Worm (Caenorhabditis elegans) whole organism, L1 larva: ENCODE data around the gene R102.2.

Source experiments
- C04F5.9 ChIP-seq: sonication (generic microtip); optimal IDR thresholded peaks from 2 replicates; lab custom pipeline; 2016; ENCODE audit warnings: missing genetic modification characterization, missing compliant biosample characterization
- C16A3.4 ChIP-seq: fragments of 150-350 bp; optimal IDR thresholded peaks from 2 replicates; lab custom pipeline; 2014; ENCODE audit warnings: missing biosample characterization, missing genetic modification characterization
- C34B4.2 ChIP-seq: sonication (generic microtip); optimal IDR thresholded peaks from 2 replicates; lab custom pipeline; 2017; ENCODE audit warnings: mild to moderate bottlenecking, missing genetic modification characterization, missing compliant biosample characterization
- F16B12.6 ChIP-seq: fragments of 150-350 bp; optimal IDR thresholded peaks from 2 replicates; lab custom pipeline; 2014; ENCODE audit warnings: missing biosample characterization, missing genetic modification characterization
- Y116A8C.19 ChIP-seq: sonication (generic microtip); optimal IDR thresholded peaks from 2 replicates; lab custom pipeline; 2016; ENCODE audit warnings: missing compliant biosample characterization, missing genetic modification characterization, borderline replicate concordance
- aha-1 ChIP-seq: fragments of 150-350 bp; optimal IDR thresholded peaks from 2 replicates; lab custom pipeline; 2014; ENCODE audit warnings: missing biosample characterization, missing genetic modification characterization
- aly-2 ChIP-seq: fragments of 150-350 bp; optimal IDR thresholded peaks from 2 replicates; lab custom pipeline; 2014; ENCODE audit warnings: missing biosample characterization, missing genetic modification characterization
- blmp-1 ChIP-seq: fragments of 150-350 bp; optimal IDR thresholded peaks from 2 replicates; lab custom pipeline; 2014; ENCODE audit warnings: missing biosample characterization, missing genetic modification characterization
- ceh-63 ChIP-seq: fragments of 200-800 bp; sonication (Bioruptor generic); optimal IDR thresholded peaks from 2 replicates; lab custom pipeline; 2018; ENCODE audit warnings: mild to moderate bottlenecking, missing genetic modification characterization, missing compliant biosample characterization
- ceh-8 ChIP-seq: fragments of 200-800 bp; sonication (Bioruptor generic); optimal IDR thresholded peaks from 2 replicates; lab custom pipeline; 2018; ENCODE audit warnings: mild to moderate bottlenecking, missing genetic modification characterization, moderate library complexity, missing compliant biosample characterization
- ceh-82 ChIP-seq, 3 experiments: fragments of 150-350 bp in 1 of 3; sonication (generic microtip) in 2 of 3; optimal IDR thresholded peaks; 2 replicates each; lab custom pipeline; 2014 to 2017; ENCODE audit warnings: missing biosample characterization in 3 of 3, missing genetic modification characterization in 3 of 3
- ceh-88 ChIP-seq: fragments of 200-800 bp; sonication (Bioruptor generic); IDR thresholded peaks from 2 replicates; pipeline ENCODE4 v1.3.6; 2022; ENCODE audit warnings: missing genetic modification characterization, missing compliant biosample characterization
- ces-1 ChIP-seq: fragments of 150-350 bp; optimal IDR thresholded peaks from 2 replicates; lab custom pipeline; 2014; ENCODE audit warnings: missing biosample characterization, missing genetic modification reagents, missing genetic modification characterization
- dpl-1 ChIP-seq, 3 experiments: fragments of 150-350 bp in 2 of 3; sonication (generic microtip) in 1 of 3; optimal IDR thresholded peaks; 2 replicates each; lab custom pipeline; 2014 to 2017; ENCODE audit warnings: missing biosample characterization in 3 of 3, missing genetic modification characterization in 3 of 3, missing genetic modification reagents in 3 of 3
- dsc-1 ChIP-seq: sonication (generic microtip); optimal IDR thresholded peaks from 2 replicates; lab custom pipeline; 2016; ENCODE audit warnings: mild to moderate bottlenecking, missing genetic modification characterization, missing compliant biosample characterization
- efl-1 ChIP-seq, 4 experiments: fragments of 150-350 bp; optimal IDR thresholded peaks in 3 of 4; peaks in 1 of 4; 1 replicate in 1 of 4; 2 replicates in 3 of 4; lab custom pipeline; 2014; ENCODE audit warnings: missing biosample characterization in 2 of 4, missing genetic modification characterization in 2 of 4, missing genetic modification reagents in 2 of 4
- efl-3 ChIP-seq: fragments of 200-800 bp; sonication (Bioruptor generic); optimal IDR thresholded peaks from 2 replicates; lab custom pipeline; 2018; ENCODE audit warnings: mild to moderate bottlenecking, missing genetic modification characterization, missing compliant biosample characterization
- egl-27 ChIP-seq, 2 experiments: fragments of 150-350 bp in 1 of 2; sonication (generic microtip); optimal IDR thresholded peaks; 3 replicates each; lab custom pipeline; 2017 to 2018; ENCODE audit warnings: missing biosample characterization in 2 of 2, missing genetic modification characterization in 2 of 2, missing genetic modification reagents in 2 of 2
- elt-2 ChIP-seq: sonication (generic microtip); optimal IDR thresholded peaks from 2 replicates; lab custom pipeline; 2016; ENCODE audit warnings: missing genetic modification characterization, mild to moderate bottlenecking, inconsistent platforms, missing compliant biosample characterization, missing genetic modification reagents
- elt-3 ChIP-seq, 6 experiments: fragments of 150-350 bp in 1 of 6; sonication (generic microtip); optimal IDR thresholded peaks; 2 replicates each; lab custom pipeline; 2017 to 2018; ENCODE audit warnings: missing biosample characterization in 6 of 6, missing genetic modification characterization in 6 of 6, inconsistent platforms in 1 of 6
- fkh-10 ChIP-seq: sonication (generic microtip); optimal IDR thresholded peaks from 2 replicates; lab custom pipeline; 2017; ENCODE audit warnings: missing biosample characterization, missing genetic modification reagents, missing genetic modification characterization
- fkh-4 ChIP-seq: sonication (generic microtip); optimal IDR thresholded peaks from 2 replicates; lab custom pipeline; 2016; ENCODE audit warnings: missing compliant biosample characterization, missing genetic modification characterization, borderline replicate concordance
- hlh-4 ChIP-seq: sonication (generic microtip); optimal IDR thresholded peaks from 2 replicates; lab custom pipeline; 2016; ENCODE audit warnings: mild to moderate bottlenecking, missing genetic modification characterization, missing compliant biosample characterization
- hpl-2 ChIP-seq: fragments of 150-350 bp; optimal IDR thresholded peaks from 2 replicates; lab custom pipeline; 2014; ENCODE audit warnings: missing biosample characterization, missing genetic modification reagents, missing genetic modification characterization
- jun-1 ChIP-seq: fragments of 150-350 bp; optimal IDR thresholded peaks from 2 replicates; lab custom pipeline; 2014; ENCODE audit warnings: missing biosample characterization, missing genetic modification reagents, missing genetic modification characterization
- lin-13 ChIP-seq: fragments of 150-350 bp; optimal IDR thresholded peaks from 2 replicates; lab custom pipeline; 2014; ENCODE audit warnings: missing biosample characterization, missing genetic modification reagents, missing genetic modification characterization
- lin-14 ChIP-seq: fragments of 200-800 bp; sonication (Bioruptor generic); optimal IDR thresholded peaks from 2 replicates; lab custom pipeline; 2018; ENCODE audit warnings: mild to moderate bottlenecking, missing genetic modification characterization, moderate library complexity, missing compliant biosample characterization
- lin-15B ChIP-seq: fragments of 150-350 bp; sonication (generic microtip); optimal IDR thresholded peaks from 3 replicates; lab custom pipeline; 2014; ENCODE audit warnings: missing biosample characterization, missing genetic modification characterization
- lin-39 ChIP-seq: fragments of 150-350 bp; optimal IDR thresholded peaks from 2 replicates; lab custom pipeline; 2014; ENCODE audit warnings: missing biosample characterization, missing genetic modification reagents, missing genetic modification characterization
- lir-3 ChIP-seq: sonication (generic microtip); optimal IDR thresholded peaks from 2 replicates; lab custom pipeline; 2016; ENCODE audit warnings: mild to moderate bottlenecking, missing genetic modification characterization, moderate library complexity, missing compliant biosample characterization; ENCODE audit not compliant: poor library complexity
- mab-9 ChIP-seq: fragments of 200-800 bp; sonication (Bioruptor generic); IDR thresholded peaks from 2 replicates; pipeline ENCODE4 v1.3.6; 2022; ENCODE audit warnings: missing genetic modification reagents, missing genetic modification characterization, missing compliant biosample characterization
- mep-1 ChIP-seq: fragments of 150-350 bp; optimal IDR thresholded peaks from 2 replicates; lab custom pipeline; 2014; ENCODE audit warnings: missing biosample characterization, missing genetic modification characterization
- nhr-28 ChIP-seq: fragments of 150-350 bp; optimal IDR thresholded peaks from 2 replicates; lab custom pipeline; 2014; ENCODE audit warnings: missing biosample characterization, missing genetic modification characterization
- nhr-47 ChIP-seq: sonication (generic microtip); optimal IDR thresholded peaks from 2 replicates; lab custom pipeline; 2016; ENCODE audit warnings: mild to moderate bottlenecking, missing genetic modification characterization, moderate library complexity, missing compliant biosample characterization
- nhr-71 ChIP-seq: sonication (generic microtip); optimal IDR thresholded peaks from 2 replicates; lab custom pipeline; 2016; ENCODE audit warnings: mild to moderate bottlenecking, missing genetic modification characterization, moderate library complexity, missing compliant biosample characterization
- nhr-76 ChIP-seq: sonication (generic microtip); optimal IDR thresholded peaks from 2 replicates; lab custom pipeline; 2017; ENCODE audit warnings: missing biosample characterization, missing genetic modification characterization
- nhr-85 ChIP-seq: sonication (generic microtip); peaks from one replicate; lab custom pipeline; 2016; ENCODE audit warnings: missing genetic modification characterization, inconsistent platforms, missing compliant biosample characterization
- pax-3 ChIP-seq: fragments of 200-800 bp; sonication (Bioruptor generic); optimal IDR thresholded peaks from 2 replicates; lab custom pipeline; 2018; ENCODE audit warnings: mild to moderate bottlenecking, missing genetic modification characterization, moderate library complexity, missing compliant biosample characterization
- skn-1 ChIP-seq: fragments of 150-350 bp; optimal IDR thresholded peaks from 2 replicates; lab custom pipeline; 2014; ENCODE audit warnings: missing biosample characterization, missing genetic modification characterization
- snpc-4 ChIP-seq: fragments of 150-350 bp; optimal IDR thresholded peaks from 2 replicates; lab custom pipeline; 2014; ENCODE audit warnings: missing biosample characterization, missing genetic modification characterization
- sox-4 ChIP-seq: sonication (generic microtip); optimal IDR thresholded peaks from 2 replicates; lab custom pipeline; 2016; ENCODE audit warnings: missing genetic modification characterization, missing compliant biosample characterization
- sup-37 ChIP-seq: fragments of 200-800 bp; sonication (Bioruptor generic); optimal IDR thresholded peaks from 2 replicates; lab custom pipeline; 2018; ENCODE audit warnings: mild to moderate bottlenecking, missing genetic modification characterization, missing compliant biosample characterization
- swsn-7 ChIP-seq: sonication (generic microtip); optimal IDR thresholded peaks from 2 replicates; lab custom pipeline; 2016; ENCODE audit warnings: missing genetic modification characterization, missing compliant biosample characterization
- tbx-2 ChIP-seq: sonication (generic microtip); optimal IDR thresholded peaks from 2 replicates; lab custom pipeline; 2016; ENCODE audit warnings: missing genetic modification characterization, missing compliant biosample characterization
- tlp-1 ChIP-seq: fragments of 150-350 bp; optimal IDR thresholded peaks from 2 replicates; lab custom pipeline; 2014; ENCODE audit warnings: missing biosample characterization, missing genetic modification characterization
- unc-130 ChIP-seq: fragments of 150-350 bp; optimal IDR thresholded peaks from 2 replicates; lab custom pipeline; 2017; ENCODE audit warnings: missing biosample characterization, missing genetic modification characterization, inconsistent platforms
- unc-86 ChIP-seq: sonication (generic microtip); optimal IDR thresholded peaks from 2 replicates; lab custom pipeline; 2016; ENCODE audit warnings: missing genetic modification characterization, missing compliant biosample characterization
- unc-98 ChIP-seq: fragments of 200-800 bp; sonication (Bioruptor generic); IDR thresholded peaks from 2 replicates; pipeline ENCODE4 v1.3.6; 2022; ENCODE audit warnings: missing genetic modification characterization, missing compliant biosample characterization
- zag-1 ChIP-seq: fragments of 150-350 bp; optimal IDR thresholded peaks from 2 replicates; lab custom pipeline; 2014; ENCODE audit warnings: missing biosample characterization, missing genetic modification characterization
- ztf-4 ChIP-seq: fragments of 150-350 bp; optimal IDR thresholded peaks from 2 replicates; lab custom pipeline; 2014; ENCODE audit warnings: missing biosample characterization, missing genetic modification characterization

The R102.2 gene

ce11 chrIV:10734527-10735436 is 47.4 kb downstream of the R102.2 start, which contains the start of the genes orc-5 and cyb-1:
orc-5 (minus strand) TSS chrIV:10734588.
cyb-1 (plus strand) TSS chrIV:10735216.
- TF ChIP-seq C16A3.4 (peak; percentile 86), lin-13 (GFP tag; lab: Kevin White, UChicago) (peak; percentile 82), hlh-4 (tag; lab: Kevin White, UChicago) (no peak), blmp-1 (tag; lab: Kevin White, UChicago) (peak; percentile 87), fkh-10 (GFP tag; lab: Kevin White, UChicago) (peak; percentile 17), lin-15B (tag; lab: Kevin White, UChicago) (peak; percentile 95), tbx-2 (peak; percentile 78), skn-1 (peak; percentile 83), lin-39 (peak; percentile 44), nhr-85 (peak; percentile 79), mab-9 (GFP tag; lab: Robert Waterston, UW) (no peak), swsn-7 (tag; lab: Kevin White, UChicago) (peak; percentile 81), nhr-28 (tag; lab: Kevin White, UChicago) (no peak), C34B4.2 (no peak), jun-1 (tag; lab: Kevin White, UChicago) (peak; percentile 58), ceh-8 (GFP tag; lab: Kevin White, UChicago) (peak; percentile 3), snpc-4 (tag; lab: Kevin White, UChicago) (peak; percentile 53), sup-37 (GFP tag; lab: Kevin White, UChicago) (peak; percentile 10), F16B12.6 (tag; lab: Kevin White, UChicago) (peak; percentile 41), dpl-1 (GFP tag; optimal IDR thresholded peaks at IDR 0.05; lab: Kevin White, UChicago) (peak; percentile 97 to 98 (median 97)), fkh-4 (tag; lab: Kevin White, UChicago) (no peak), efl-3 (GFP tag; lab: Kevin White, UChicago) (no peak), dsc-1 (tag; lab: Kevin White, UChicago) (peak; percentile 70), mep-1 (tag; lab: Kevin White, UChicago) (peak; percentile 80), elt-3 (tag; optimal IDR thresholded peaks at IDR 0.05; lab: Kevin White, UChicago) (peak in 4 of 6 experiments; percentile 17 to 81 (median 44)), unc-98 (GFP tag; lab: Robert Waterston, UW) (no peak), lin-14 (GFP tag; lab: Kevin White, UChicago) (peak; percentile 74), C04F5.9 (tag; lab: Kevin White, UChicago) (peak; percentile 33), zag-1 (tag; lab: Kevin White, UChicago) (no peak), nhr-76 (tag; lab: Kevin White, UChicago) (no peak), ztf-4 (tag; lab: Kevin White, UChicago) (no peak), ces-1 (GFP tag; lab: Kevin White, UChicago) (no peak), aha-1 (tag; lab: Kevin White, UChicago) (peak; percentile 10), ceh-82 (tag; optimal IDR thresholded peaks at IDR 0.05; lab: Kevin White, UChicago) (peak; percentile 56 to 81 (median 71)), elt-2 (tag; lab: Kevin White, UChicago) (no peak), aly-2 (tag; lab: Kevin White, UChicago) (peak; percentile 54), unc-86 (tag; lab: Kevin White, UChicago) (peak; percentile 71), nhr-47 (peak; percentile 88), lir-3 (tag; lab: Kevin White, UChicago) (peak; percentile 55), efl-1 (optimal IDR thresholded peaks at IDR 0.05; lab: Kevin White, UChicago) (peak; percentile 94 to 98), efl-1 (GFP tag; optimal IDR thresholded peaks at IDR 0.05 in 1 of 2; lab: Kevin White, UChicago) (peak; percentile 98 to 100), Y116A8C.19 (tag; lab: Kevin White, UChicago) (no peak), nhr-71 (peak; percentile 90), hpl-2 (no peak), egl-27 (tag; optimal IDR thresholded peaks at IDR 0.05; lab: Kevin White, UChicago) (no peak), unc-130 (tag; lab: Kevin White, UChicago) (peak; percentile 87), ceh-63 (GFP tag; lab: Kevin White, UChicago) (no peak), sox-4 (peak; percentile 27), pax-3 (tag; lab: Kevin White, UChicago) (no peak), tlp-1 (tag; lab: Kevin White, UChicago) (no peak), ceh-88 (GFP tag; lab: Robert Waterston, UW) (no peak)
